Fruit fly (Drosophila melanogaster): ENCODE results near the gene CG3088.
A peak's percentile ranks its signal among the peaks of the same experiment; 100 is the strongest.

Gene CG3088

DNA sequence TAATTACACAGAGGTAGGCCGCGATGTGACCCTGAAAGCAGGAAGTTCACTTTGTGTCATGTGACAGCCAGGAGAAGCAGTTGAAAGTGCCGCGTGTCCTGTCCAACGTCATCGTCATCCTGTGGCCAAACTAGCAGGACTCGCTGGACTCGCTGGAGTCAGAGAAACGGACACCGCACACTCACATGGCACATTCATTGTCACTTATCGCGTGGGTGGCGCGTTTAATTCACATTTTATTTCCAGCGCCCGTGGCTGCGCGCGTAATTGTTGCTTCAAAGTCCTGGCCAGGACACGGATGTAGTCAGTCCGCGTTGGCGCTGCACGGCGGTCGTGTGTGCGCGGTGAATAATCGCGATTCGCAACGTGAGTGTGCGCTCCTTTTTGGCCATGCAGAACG lies 3.7 kb downstream of the CG3088 start, which contains the start of gene Tmc:
Tmc (plus strand) TSS at position 301 of the 400 bp plus-strand sequence.
- TF ChIP-seq CG9948 (tag; optimal IDR thresholded peaks at IDR 0.05) = no peak
- TF ChIP-seq CG32121 (GFP tag; IDR thresholded peaks at IDR 0.05) = no peak
- TF ChIP-seq EcR (GFP tag; optimal IDR thresholded peaks at IDR 0.05) = no peak
- no peak for TF ChIP-seq CG14655 (GFP tag; optimal IDR thresholded peaks at IDR 0.05)
- TF ChIP-seq CG17806 (tag; optimal IDR thresholded peaks at IDR 0.05) = no peak
- no peak for TF ChIP-seq rn (GFP tag; IDR thresholded peaks at IDR 0.05)
- no peak for TF ChIP-seq CG34367 (tag; optimal IDR thresholded peaks at IDR 0.05)
- no peak for TF ChIP-seq CG4496 (GFP tag; IDR thresholded peaks at IDR 0.05)
- no peak for TF ChIP-seq CG10348 (GFP tag; IDR thresholded peaks at IDR 0.05)
- TF ChIP-seq CG8159 (tag; optimal IDR thresholded peaks at IDR 0.05) = no peak
- no peak for TF ChIP-seq Pif1B (GFP tag; optimal IDR thresholded peaks at IDR 0.05)
- no peak for TF ChIP-seq CG13204 (GFP tag; optimal IDR thresholded peaks at IDR 0.05)
- no peak for TF ChIP-seq CG12605 (GFP tag; IDR thresholded peaks at IDR 0.05)
- no peak for TF ChIP-seq Snoo (tag; optimal IDR thresholded peaks at IDR 0.05)
- no peak for TF ChIP-seq CG15710 (tag; optimal IDR thresholded peaks at IDR 0.05)

DNA sequence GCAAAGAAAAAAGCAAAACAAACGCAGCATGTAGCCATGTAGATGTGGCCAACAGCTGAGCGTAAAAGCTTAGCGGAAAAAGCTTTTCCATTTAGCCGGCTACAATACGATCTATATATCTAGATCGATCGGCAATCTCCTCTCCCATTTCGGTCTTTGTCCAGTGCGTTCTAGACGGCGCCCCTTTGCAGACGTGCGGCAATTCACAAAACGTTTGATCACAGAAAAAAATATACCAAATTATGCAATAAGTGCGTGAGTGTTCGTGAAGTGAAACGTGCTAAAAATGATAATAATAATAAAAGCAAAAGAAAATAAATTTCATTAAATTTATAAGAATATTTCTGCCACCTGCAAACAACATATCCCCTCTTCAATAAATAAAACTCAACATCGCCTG lies 17.7 kb downstream of the CG3088 start:
- TF ChIP-seq gl (tag; optimal IDR thresholded peaks at IDR 0.05) (no peak), CG15710 (tag; optimal IDR thresholded peaks at IDR 0.05) (no peak), CG12605 (GFP tag; IDR thresholded peaks at IDR 0.05) (no peak), CG14655 (GFP tag; optimal IDR thresholded peaks at IDR 0.05) (no peak), Pif1B (GFP tag; optimal IDR thresholded peaks at IDR 0.05) (no peak), Ets98B (GFP tag; IDR thresholded peaks at IDR 0.05) (no peak), CG9948 (tag; optimal IDR thresholded peaks at IDR 0.05) (no peak), Pif1A (GFP tag; optimal IDR thresholded peaks at IDR 0.05) (no peak), CG8301 (tag; optimal IDR thresholded peaks at IDR 0.05) (no peak), D1 (tag; optimal IDR thresholded peaks at IDR 0.05) (no peak), CG8159 (tag; optimal IDR thresholded peaks at IDR 0.05) (no peak), EcR (GFP tag; optimal IDR thresholded peaks at IDR 0.05) (no peak), fd96Ca (GFP tag; IDR thresholded peaks at IDR 0.05) (no peak), rn (GFP tag; IDR thresholded peaks at IDR 0.05) (no peak), CG10348 (GFP tag; IDR thresholded peaks at IDR 0.05) (no peak), Snoo (tag; optimal IDR thresholded peaks at IDR 0.05) (no peak), CG13204 (GFP tag; optimal IDR thresholded peaks at IDR 0.05) (no peak)

DNA sequence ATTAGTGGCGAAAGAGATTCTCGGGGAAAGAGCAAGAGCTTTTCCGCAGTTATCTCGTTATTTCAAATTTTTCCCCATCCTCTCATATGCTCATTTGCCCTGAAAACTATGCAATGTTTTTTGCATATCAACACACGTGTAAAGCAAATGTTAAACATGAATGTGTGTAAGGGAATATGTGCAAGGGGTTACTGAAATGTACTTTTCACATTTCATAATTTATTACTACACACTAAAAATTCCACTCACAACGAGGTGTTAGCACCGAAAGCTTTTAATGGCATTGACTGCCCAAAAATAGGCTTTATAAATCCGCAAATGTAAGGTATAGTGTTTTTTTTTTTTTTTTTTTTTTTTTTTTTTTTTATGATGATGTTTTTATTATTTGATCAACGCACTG lies 29.5 kb downstream of the CG3088 start:
- TF ChIP-seq D1 (tag; optimal IDR thresholded peaks at IDR 0.05) = peak; percentile 2
- TF ChIP-seq Snoo (tag; optimal IDR thresholded peaks at IDR 0.05) = no peak

DNA sequence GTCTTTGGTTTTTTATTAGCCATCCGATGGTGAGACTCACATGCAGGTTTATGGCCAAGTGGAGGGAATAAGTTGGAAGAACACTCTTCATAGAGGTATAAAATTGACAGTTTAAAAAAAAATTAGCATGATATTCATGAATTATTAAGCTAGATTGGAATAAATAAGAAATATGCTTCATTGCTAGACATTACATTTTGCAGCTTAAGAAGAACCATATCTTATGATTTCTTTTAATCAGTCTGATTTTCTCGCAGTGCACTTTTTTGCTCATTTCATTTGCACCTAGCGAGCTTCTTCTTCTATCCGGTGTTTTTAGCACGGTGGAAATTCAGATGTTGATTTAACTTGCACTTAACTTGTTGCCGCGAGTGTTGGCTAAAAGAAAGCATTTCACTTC lies 31.3 kb downstream of the CG3088 start:
- peak; percentile 27 for TF ChIP-seq CG14655 (GFP tag; optimal IDR thresholded peaks at IDR 0.05)
- TF ChIP-seq Ets98B (GFP tag; IDR thresholded peaks at IDR 0.05) = peak; percentile 39; the same call in 1 of the 2 replicates
- TF ChIP-seq Snoo (tag; optimal IDR thresholded peaks at IDR 0.05) = no peak
- peak; percentile 24 for TF ChIP-seq CG8301 (tag; optimal IDR thresholded peaks at IDR 0.05)

DNA sequence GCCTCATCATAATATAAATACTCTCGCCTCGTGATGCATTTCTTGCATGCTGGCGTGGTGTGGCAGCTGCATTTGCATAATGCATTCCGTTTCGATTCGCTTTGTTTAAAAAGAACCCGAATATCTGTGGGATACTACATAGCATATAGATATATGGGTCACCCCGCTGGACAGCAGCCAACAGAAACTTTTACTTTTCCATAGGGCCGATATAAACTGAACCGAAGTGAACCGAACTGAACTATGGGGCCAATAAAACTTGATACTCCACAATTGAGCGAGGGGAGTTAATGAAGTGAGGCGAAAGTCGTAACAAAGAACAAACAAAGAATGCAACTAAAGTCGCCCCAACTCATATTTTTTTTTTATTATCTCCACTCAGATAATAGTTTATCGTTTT lies 31.9 kb downstream of the CG3088 start:
- no peak for TF ChIP-seq CG15710 (tag; optimal IDR thresholded peaks at IDR 0.05)
- no peak for TF ChIP-seq CG14655 (GFP tag; optimal IDR thresholded peaks at IDR 0.05)
- no peak for TF ChIP-seq CG4496 (GFP tag; IDR thresholded peaks at IDR 0.05)
- no peak for TF ChIP-seq Pif1A (GFP tag; optimal IDR thresholded peaks at IDR 0.05)
- no peak for TF ChIP-seq CG8159 (tag; optimal IDR thresholded peaks at IDR 0.05)
- no peak for TF ChIP-seq CG34367 (tag; optimal IDR thresholded peaks at IDR 0.05)
- no peak for TF ChIP-seq D1 (tag; optimal IDR thresholded peaks at IDR 0.05)
- TF ChIP-seq Snoo (tag; optimal IDR thresholded peaks at IDR 0.05) = no peak
- TF ChIP-seq CG10348 (GFP tag; IDR thresholded peaks at IDR 0.05) = no peak
- no peak for TF ChIP-seq Ets98B (GFP tag; IDR thresholded peaks at IDR 0.05)
- no peak for TF ChIP-seq CG13204 (GFP tag; optimal IDR thresholded peaks at IDR 0.05)
- TF ChIP-seq rn (GFP tag; IDR thresholded peaks at IDR 0.05) = no peak
- TF ChIP-seq CG9948 (tag; optimal IDR thresholded peaks at IDR 0.05) = no peak
- TF ChIP-seq CG8301 (tag; optimal IDR thresholded peaks at IDR 0.05) = no peak
- TF ChIP-seq Pif1B (GFP tag; optimal IDR thresholded peaks at IDR 0.05) = no peak
- TF ChIP-seq gl (tag; optimal IDR thresholded peaks at IDR 0.05) = no peak
- TF ChIP-seq EcR (GFP tag; optimal IDR thresholded peaks at IDR 0.05) = no peak
- no peak for TF ChIP-seq CG32121 (GFP tag; IDR thresholded peaks at IDR 0.05)
- TF ChIP-seq fd96Ca (GFP tag; IDR thresholded peaks at IDR 0.05) = no peak

DNA sequence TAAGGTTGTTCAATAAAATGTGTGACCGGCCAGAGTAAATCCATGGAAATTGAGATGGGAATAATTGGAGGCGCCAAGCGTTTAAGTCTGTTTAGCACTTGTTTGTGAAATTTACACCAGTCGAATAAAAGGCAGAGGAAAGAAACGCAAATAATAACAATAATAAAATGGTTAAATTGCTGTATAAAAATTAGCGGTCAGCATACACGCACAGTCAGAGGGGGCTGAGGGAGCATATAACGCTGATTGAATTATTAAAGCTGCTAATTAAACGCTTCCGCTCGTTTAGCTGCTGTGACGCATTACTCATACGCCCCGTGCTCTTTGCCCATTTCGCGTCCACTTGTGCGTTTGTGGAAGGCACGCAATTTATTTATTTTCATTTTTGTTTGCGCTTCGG lies 33.4 kb downstream of the CG3088 start:
- TF ChIP-seq CG15710 (tag; optimal IDR thresholded peaks at IDR 0.05) (no peak), Snoo (tag; optimal IDR thresholded peaks at IDR 0.05) (no peak), EcR (GFP tag; optimal IDR thresholded peaks at IDR 0.05) (no peak), CG9948 (tag; optimal IDR thresholded peaks at IDR 0.05) (no peak), Pif1B (GFP tag; optimal IDR thresholded peaks at IDR 0.05) (no peak), fd96Ca (GFP tag; IDR thresholded peaks at IDR 0.05) (no peak), CG8159 (tag; optimal IDR thresholded peaks at IDR 0.05) (no peak), rn (GFP tag; IDR thresholded peaks at IDR 0.05) (no peak), gl (tag; optimal IDR thresholded peaks at IDR 0.05) (no peak), CG17806 (tag; optimal IDR thresholded peaks at IDR 0.05) (no peak), CG13204 (GFP tag; optimal IDR thresholded peaks at IDR 0.05) (no peak), CG34367 (tag; optimal IDR thresholded peaks at IDR 0.05) (no peak), Pif1A (GFP tag; optimal IDR thresholded peaks at IDR 0.05) (no peak), D1 (tag; optimal IDR thresholded peaks at IDR 0.05) (no peak), CG4496 (GFP tag; IDR thresholded peaks at IDR 0.05) (no peak), CG14655 (GFP tag; optimal IDR thresholded peaks at IDR 0.05) (no peak), CG8301 (tag; optimal IDR thresholded peaks at IDR 0.05) (no peak)

Measured in whole organism, pupa.